Worm (Caenorhabditis elegans) whole organism, late embryonic: ENCODE measurements around the gene anmt-2.

Experiments
- C08G9.2 ChIP-seq: sonication (generic microtip); optimal IDR thresholded peaks from 2 replicates; lab custom pipeline; 2016; ENCODE audit warnings: mild to moderate bottlenecking, missing genetic modification characterization, moderate library complexity, missing compliant biosample characterization
- K09A11.1 ChIP-seq: sonication (generic microtip); optimal IDR thresholded peaks from 2 replicates; lab custom pipeline; 2017; ENCODE audit warnings: antibody characterized with exemption, mild to moderate bottlenecking, missing genetic modification characterization, missing compliant biosample characterization; ENCODE audit not compliant: insufficient read depth
- ama-1 ChIP-seq: fragments of 150-350 bp; optimal IDR thresholded peaks from 2 replicates; lab custom pipeline; 2014
- elt-4 ChIP-seq: sonication (generic microtip); optimal IDR thresholded peaks from 2 replicates; lab custom pipeline; 2016; ENCODE audit warnings: missing genetic modification characterization, missing compliant biosample characterization
- fkh-10 ChIP-seq: fragments of 150-350 bp; optimal IDR thresholded peaks from 2 replicates; lab custom pipeline; 2014; ENCODE audit warnings: missing biosample characterization, missing genetic modification reagents, missing genetic modification characterization
- hlh-15 ChIP-seq: sonication (generic microtip); optimal IDR thresholded peaks from 2 replicates; lab custom pipeline; 2016; ENCODE audit warnings: missing genetic modification characterization, missing compliant biosample characterization
- sdc-2 ChIP-seq: sonication (generic microtip); optimal IDR thresholded peaks from 2 replicates; lab custom pipeline; 2016; ENCODE audit warnings: missing genotype, missing genetic modification characterization, missing compliant biosample characterization
- tbx-2 ChIP-seq: sonication (generic microtip); optimal IDR thresholded peaks from 2 replicates; lab custom pipeline; 2016; ENCODE audit warnings: missing genetic modification characterization, missing compliant biosample characterization

ce11 chrIII:6134111-6134510 lies 23.4 kb downstream of the anmt-2 start:
- no peak for TF ChIP-seq tbx-2
- no peak for TF ChIP-seq K09A11.1 (tag; lab: Kevin White, UChicago)
- TF ChIP-seq elt-4 (tag; lab: Kevin White, UChicago) = no peak
- TF ChIP-seq sdc-2 (tag; lab: Kevin White, UChicago) = no peak
- no peak for TF ChIP-seq fkh-10
- TF ChIP-seq C08G9.2 (tag; lab: Kevin White, UChicago) = no peak
- no peak for TF ChIP-seq ama-1 (lab: Kevin White, UChicago)
- no peak for TF ChIP-seq hlh-15 (tag; lab: Kevin White, UChicago)
